Worm (Caenorhabditis elegans): Measurements from ENCODE around the gene T08B6.9.

DNA sequence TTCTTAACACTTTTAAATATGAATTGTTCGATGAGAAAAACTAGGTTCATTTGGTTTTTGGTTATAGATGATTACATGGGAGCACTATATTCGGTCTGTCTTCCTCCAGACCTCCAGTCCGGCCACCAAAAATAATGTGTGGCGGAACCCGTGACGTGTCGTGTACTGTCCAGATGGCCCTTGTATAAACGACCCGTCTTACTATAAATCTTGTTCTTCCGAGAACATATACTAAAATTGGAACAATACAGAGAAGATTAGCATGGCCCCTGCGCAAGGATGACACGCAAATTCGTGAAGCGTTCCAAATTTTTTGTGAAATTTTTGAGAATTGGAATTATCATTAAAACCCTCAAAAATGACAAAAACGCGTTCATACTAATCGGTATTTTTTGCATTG, 24.0 kb upstream of the T08B6.9 start:
- TF ChIP-seq ztf-4 (tag; optimal IDR thresholded peaks at IDR 0.05), result no peak
- no peak for TF ChIP-seq ceh-90 (tag; optimal IDR thresholded peaks at IDR 0.05)
- TF ChIP-seq mep-1 (tag; optimal IDR thresholded peaks at IDR 0.05), result no peak
- TF ChIP-seq C34B4.2 (tag; optimal IDR thresholded peaks at IDR 0.05), result no peak
- no peak for TF ChIP-seq ceh-88 (GFP tag; IDR thresholded peaks at IDR 0.05)
- TF ChIP-seq pqm-1 (tag; optimal IDR thresholded peaks at IDR 0.05), result no peak
- TF ChIP-seq fkh-10 (GFP tag; optimal IDR thresholded peaks at IDR 0.05), result no peak
- no peak for TF ChIP-seq nhr-77 (tag; optimal IDR thresholded peaks at IDR 0.05)
- no peak for TF ChIP-seq nhr-12 (tag; optimal IDR thresholded peaks at IDR 0.05)
- TF ChIP-seq ceh-82 (tag; optimal IDR thresholded peaks at IDR 0.05), result no peak
- TF ChIP-seq skn-1 (tag; optimal IDR thresholded peaks at IDR 0.05), result no peak
